Worm (Caenorhabditis elegans): ENCODE data around the gene tftc-3.

tftc-3 gene

ce11 chrV:10210244-10210643, at the start of gene tftc-3:
tftc-3 (minus strand) TSS chrV:10210344.
- TF ChIP-seq F13C5.2 (tag; optimal IDR thresholded peaks at IDR 0.05), result no peak
- no peak for TF ChIP-seq B0310.2 (tag; optimal IDR thresholded peaks at IDR 0.05)
- no peak for TF ChIP-seq scrt-1 (GFP tag; IDR thresholded peaks at IDR 0.05)

DNA sequence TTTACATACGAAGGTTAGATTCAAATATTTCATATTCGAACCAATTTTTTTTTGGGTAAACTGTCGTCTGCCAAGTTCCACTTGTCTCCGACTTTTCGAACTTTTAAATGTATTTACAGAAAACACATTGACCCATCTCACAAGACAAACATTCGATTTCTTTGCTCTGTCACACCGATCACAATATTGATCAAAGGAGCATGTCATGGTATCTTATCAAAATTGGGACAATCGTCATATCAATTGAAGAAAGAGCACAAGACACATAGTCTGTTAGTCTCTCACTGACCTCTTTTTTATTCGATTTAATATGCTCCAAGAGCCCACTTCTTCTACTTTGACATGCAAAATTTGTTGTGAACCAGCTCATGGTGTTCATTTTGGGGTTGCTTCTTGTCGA, 45.9 kb upstream of the tftc-3 start, which contains the start of gene nhr-232:
TSS of gene nhr-232 (plus strand) at position 121 of the 400 bp plus-strand sequence.
- no peak for TF ChIP-seq pes-1 (GFP tag; IDR thresholded peaks at IDR 0.05)
- TF ChIP-seq tra-4 (tag; optimal IDR thresholded peaks at IDR 0.05), result no peak
- TF ChIP-seq B0310.2 (tag; optimal IDR thresholded peaks at IDR 0.05), result no peak
- no peak for TF ChIP-seq hnd-1 (tag; optimal IDR thresholded peaks at IDR 0.05)
- no peak for TF ChIP-seq F13C5.2 (tag; optimal IDR thresholded peaks at IDR 0.05)
- TF ChIP-seq flt-1 (GFP tag; IDR thresholded peaks at IDR 0.05), result no peak

DNA sequence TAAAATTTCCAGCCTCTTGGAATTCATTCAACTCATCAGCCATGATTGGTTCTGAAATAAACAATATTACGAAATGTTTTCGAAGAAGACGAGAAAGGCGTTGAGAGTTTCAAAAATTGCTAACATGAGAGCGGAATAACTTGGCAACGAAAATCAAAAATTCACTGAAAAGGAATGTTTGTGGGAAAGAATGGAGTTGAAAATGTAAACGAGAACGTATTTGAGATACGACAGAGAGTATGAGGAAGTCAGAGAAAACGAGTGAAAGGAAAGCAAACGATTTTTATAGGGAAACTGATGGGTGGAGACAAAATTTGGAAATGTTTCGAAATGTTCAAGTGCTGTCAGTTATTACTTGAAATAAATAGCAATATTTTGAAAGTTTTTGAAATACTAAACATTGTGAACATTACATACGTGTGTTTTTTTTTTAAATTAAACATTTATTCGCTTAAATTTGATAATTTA, 44.9 kb upstream of the tftc-3 start, which contains the start of gene rop-1:
TSS of gene rop-1 (minus strand) at position 51 of the 468 bp plus-strand sequence.
- no peak for TF ChIP-seq hmg-4 (GFP tag; optimal IDR thresholded peaks at IDR 0.05)
- TF ChIP-seq tra-4 (tag; optimal IDR thresholded peaks at IDR 0.05), result no peak
- TF ChIP-seq flt-1 (GFP tag; IDR thresholded peaks at IDR 0.05), result no peak
- TF ChIP-seq B0310.2 (tag; optimal IDR thresholded peaks at IDR 0.05), result no peak
- no peak for TF ChIP-seq ets-7 (tag; optimal IDR thresholded peaks at IDR 0.05)
- TF ChIP-seq ceh-36 (tag; optimal IDR thresholded peaks at IDR 0.05), result no peak

ce11 chrV:10252682-10253081, 42.5 kb upstream of the tftc-3 start:
- TF ChIP-seq ama-1 (optimal IDR thresholded peaks at IDR 0.05) (no peak), B0310.2 (tag; optimal IDR thresholded peaks at IDR 0.05) (no peak), tbx-37 (GFP tag; conservative IDR thresholded peaks at IDR 0.05) (no peak), hnd-1 (tag; optimal IDR thresholded peaks at IDR 0.05) (no peak), scrt-1 (GFP tag; IDR thresholded peaks at IDR 0.05) (no peak), pes-1 (GFP tag; IDR thresholded peaks at IDR 0.05) (no peak), hmg-4 (GFP tag; optimal IDR thresholded peaks at IDR 0.05) (no peak), ets-7 (tag; optimal IDR thresholded peaks at IDR 0.05) (no peak), sea-1 (GFP tag; conservative IDR thresholded peaks at IDR 0.05) (no peak), hmbx-1 (tag; optimal IDR thresholded peaks at IDR 0.05) (no peak), aly-1 (tag; optimal IDR thresholded peaks at IDR 0.05) (no peak), ceh-36 (tag; optimal IDR thresholded peaks at IDR 0.05) (no peak), tra-4 (tag; optimal IDR thresholded peaks at IDR 0.05) (no peak), ceh-13 (GFP tag; optimal IDR thresholded peaks at IDR 0.05) (no peak), flt-1 (GFP tag; IDR thresholded peaks at IDR 0.05) (no peak), F13C5.2 (tag; optimal IDR thresholded peaks at IDR 0.05) (no peak), tbx-11 (GFP tag; IDR thresholded peaks at IDR 0.05) (no peak)

DNA sequence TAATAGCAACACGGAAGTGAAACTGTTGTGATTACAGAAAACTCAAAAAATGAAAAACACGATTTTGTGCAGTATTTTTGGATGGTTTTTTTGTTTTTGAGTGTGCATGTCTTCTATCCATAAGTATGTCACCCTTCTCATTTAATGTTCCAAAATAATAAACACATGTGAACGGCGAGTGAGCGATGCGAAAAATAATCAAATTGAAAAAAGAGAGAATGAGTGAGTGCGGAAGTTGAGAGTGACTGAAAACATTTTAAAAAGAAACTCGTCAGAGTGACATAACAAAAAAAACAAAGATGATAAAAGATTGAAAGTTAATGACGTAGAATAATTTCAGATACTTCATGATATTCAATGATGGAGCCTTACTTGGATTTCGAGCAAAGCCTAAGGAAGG, 39.4 kb upstream of the tftc-3 start:
- TF ChIP-seq F13C5.2 (tag; optimal IDR thresholded peaks at IDR 0.05), result no peak
- no peak for TF ChIP-seq flt-1 (GFP tag; IDR thresholded peaks at IDR 0.05)

DNA sequence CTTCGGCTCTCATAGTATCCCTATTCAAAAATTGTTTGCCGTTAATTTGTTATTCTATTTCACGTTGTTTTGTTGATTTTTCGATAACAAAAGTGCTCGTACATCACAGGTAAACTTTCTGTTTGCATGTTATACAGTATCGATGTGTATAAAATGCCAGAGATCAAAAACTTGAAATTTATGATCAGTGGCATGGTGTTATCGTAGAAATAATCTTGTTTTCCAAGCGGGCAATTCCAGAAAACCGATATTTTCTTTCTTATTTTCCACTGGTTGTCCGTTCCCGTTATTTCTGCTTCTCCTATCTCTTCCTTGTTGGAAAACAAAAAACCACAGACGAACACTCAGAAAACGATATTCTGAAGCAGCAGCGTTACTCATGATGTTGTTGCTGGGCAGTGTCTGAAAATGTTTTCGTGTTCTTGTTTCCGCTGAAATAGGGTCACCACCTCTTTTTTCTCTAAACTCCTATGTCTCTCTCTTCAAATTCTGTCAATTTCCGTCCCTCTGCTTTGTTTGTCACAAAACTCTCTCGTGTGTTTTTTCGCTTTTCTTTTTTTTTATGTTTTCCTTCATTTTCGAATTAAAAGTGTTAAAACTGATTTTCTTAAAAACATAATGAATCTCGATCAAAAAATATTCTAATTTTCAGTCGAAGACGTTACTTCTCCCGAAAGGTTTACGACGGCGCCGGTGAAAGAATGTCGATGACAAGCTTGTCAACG, 38.3 kb upstream of the tftc-3 start, which contains the start of gene akt-1:
TSS of gene akt-1 (plus strand) at position 651 of the 725 bp plus-strand sequence.
- TF ChIP-seq B0310.2 (tag; optimal IDR thresholded peaks at IDR 0.05), result no peak
- no peak for TF ChIP-seq F13C5.2 (tag; optimal IDR thresholded peaks at IDR 0.05)
- no peak for TF ChIP-seq hmg-4 (GFP tag; optimal IDR thresholded peaks at IDR 0.05)

DNA sequence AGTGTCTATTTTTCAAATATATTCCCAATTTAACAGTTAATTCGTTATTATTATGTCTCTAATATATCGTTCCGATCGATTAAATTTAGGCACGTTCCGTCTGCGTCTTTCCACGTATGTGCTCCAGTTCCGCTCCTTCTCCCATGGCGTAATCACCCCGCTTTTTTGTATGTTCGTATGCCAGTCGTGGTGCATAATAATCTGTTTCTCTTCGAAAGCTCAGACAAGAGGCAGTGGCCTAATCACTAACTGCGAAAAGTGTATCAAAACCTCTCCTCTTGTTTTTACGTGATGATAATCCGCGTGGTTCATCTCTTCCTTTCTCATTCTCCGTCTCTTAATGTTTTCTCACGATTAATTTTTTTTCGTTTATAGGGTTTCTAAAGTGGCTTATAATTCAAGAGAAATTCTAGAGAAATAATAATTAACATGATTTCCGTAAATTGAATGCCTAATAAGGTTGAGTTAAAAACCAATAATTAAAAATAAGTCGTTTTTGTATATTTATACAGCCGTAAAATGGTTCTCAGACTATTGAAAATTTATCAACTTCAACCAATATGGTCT, 37.6 kb upstream of the tftc-3 start:
- TF ChIP-seq tbx-37 (GFP tag; conservative IDR thresholded peaks at IDR 0.05) (no peak), scrt-1 (GFP tag; IDR thresholded peaks at IDR 0.05) (no peak), ceh-13 (GFP tag; optimal IDR thresholded peaks at IDR 0.05) (no peak), flt-1 (GFP tag; IDR thresholded peaks at IDR 0.05) (no peak), aly-1 (tag; optimal IDR thresholded peaks at IDR 0.05) (no peak), B0310.2 (tag; optimal IDR thresholded peaks at IDR 0.05) (no peak), ama-1 (optimal IDR thresholded peaks at IDR 0.05) (no peak), F13C5.2 (tag; optimal IDR thresholded peaks at IDR 0.05) (no peak)

- TF ChIP-seq hmg-4 (GFP tag; optimal IDR thresholded peaks at IDR 0.05) (no peak), F13C5.2 (tag; optimal IDR thresholded peaks at IDR 0.05) (no peak), hnd-1 (tag; optimal IDR thresholded peaks at IDR 0.05) (no peak), flt-1 (GFP tag; IDR thresholded peaks at IDR 0.05) (no peak), ets-7 (tag; optimal IDR thresholded peaks at IDR 0.05) (no peak), scrt-1 (GFP tag; IDR thresholded peaks at IDR 0.05) (no peak), ama-1 (optimal IDR thresholded peaks at IDR 0.05) (no peak), B0310.2 (tag; optimal IDR thresholded peaks at IDR 0.05) (no peak), tbx-11 (GFP tag; IDR thresholded peaks at IDR 0.05) (no peak), tra-4 (tag; optimal IDR thresholded peaks at IDR 0.05) (no peak), tbx-37 (GFP tag; conservative IDR thresholded peaks at IDR 0.05) (no peak), ceh-13 (GFP tag; optimal IDR thresholded peaks at IDR 0.05) (no peak), ceh-36 (tag; optimal IDR thresholded peaks at IDR 0.05) (no peak), sea-1 (GFP tag; conservative IDR thresholded peaks at IDR 0.05) (no peak), hmbx-1 (tag; optimal IDR thresholded peaks at IDR 0.05) (no peak)
These were observed 36.8 kb upstream of the tftc-3 start for ce11 chrV:10246967-10247366.

All from whole organism, early embryonic.